Worm (Caenorhabditis elegans) whole organism, young adult: ENCODE measurements around the gene calf-1.

Experiments used
- B0019.2 ChIP-seq: fragments of 200-800 bp; sonication (Bioruptor generic); conservative IDR thresholded peaks from 2 replicates; pipeline ENCODE4 v1.3.6; 2022; ENCODE audit warnings: missing genetic modification reagents, missing genetic modification characterization, missing compliant biosample characterization
- B0336.3 ChIP-seq: fragments of 200-800 bp; sonication (Bioruptor generic); IDR thresholded peaks from 2 replicates; pipeline ENCODE4 v1.3.6; 2022; ENCODE audit warnings: missing genetic modification characterization, missing compliant biosample characterization
- F10E7.11 ChIP-seq: sonication (generic microtip); optimal IDR thresholded peaks from 2 replicates; lab custom pipeline; 2017; ENCODE audit warnings: mild to moderate bottlenecking, missing genetic modification characterization, moderate library complexity, missing compliant biosample characterization
- F23B12.7 ChIP-seq: sonication (generic microtip); optimal IDR thresholded peaks from 2 replicates; lab custom pipeline; 2017; ENCODE audit warnings: missing genetic modification characterization, mild to moderate bottlenecking, missing compliant biosample characterization, antibody characterized with exemption, moderate library complexity; ENCODE audit not compliant: insufficient read depth
- F57C9.4 ChIP-seq: sonication (generic microtip); optimal IDR thresholded peaks from 2 replicates; lab custom pipeline; 2017; ENCODE audit warnings: mild to moderate bottlenecking, missing genetic modification characterization, missing compliant biosample characterization
- Y79H2A.3 ChIP-seq: fragments of 200-800 bp; sonication (Bioruptor generic); conservative IDR thresholded peaks from 2 replicates; pipeline ENCODE4 v1.3.6; 2022; ENCODE audit warnings: missing genetic modification reagents, missing genetic modification characterization, missing compliant biosample characterization
- Y95B8A.8 ChIP-seq: fragments of 200-800 bp; sonication (Bioruptor generic); IDR thresholded peaks from 2 replicates; pipeline ENCODE4 v1.3.6; 2022; ENCODE audit warnings: missing genetic modification reagents, missing genetic modification characterization, missing compliant biosample characterization
- ZK185.1 ChIP-seq: sonication (generic microtip); optimal IDR thresholded peaks from 2 replicates; lab custom pipeline; 2016; ENCODE audit warnings: mild to moderate bottlenecking, missing genetic modification characterization, missing compliant biosample characterization; ENCODE audit not compliant: poor library complexity, severe bottlenecking
- akir-1 ChIP-seq: fragments of 200-800 bp; sonication (Bioruptor generic); optimal IDR thresholded peaks from 2 replicates; lab custom pipeline; 2018; ENCODE audit warnings: mild to moderate bottlenecking, missing genetic modification characterization, moderate library complexity, missing compliant biosample characterization
- atf-7 ChIP-seq: sonication (generic microtip); optimal IDR thresholded peaks from 2 replicates; lab custom pipeline; 2017; ENCODE audit warnings: mild to moderate bottlenecking, missing genetic modification characterization, missing compliant biosample characterization
- attf-6 ChIP-seq: fragments of 200-800 bp; sonication (Bioruptor generic); IDR thresholded peaks from 2 replicates; pipeline ENCODE4 v1.3.6; 2022; ENCODE audit warnings: missing genetic modification reagents, missing genetic modification characterization, missing compliant biosample characterization
- bed-1 ChIP-seq: fragments of 200-800 bp; sonication (Bioruptor generic); IDR thresholded peaks from 2 replicates; pipeline ENCODE4 v1.3.6; 2022; ENCODE audit warnings: missing genetic modification reagents, missing genetic modification characterization, missing compliant biosample characterization
- cebp-1 ChIP-seq, 2 experiments: fragments of 200-800 bp in 1 of 2; sonication (Bioruptor generic) in 1 of 2; sonication (generic microtip) in 1 of 2; IDR thresholded peaks in 1 of 2; optimal IDR thresholded peaks in 1 of 2; 2 replicates each; pipeline versions ENCODE4 v1.3.6 to Lab custom; 2017 to 2022; ENCODE audit warnings: missing compliant biosample characterization in 2 of 2, missing genetic modification characterization in 2 of 2, mild to moderate bottlenecking in 1 of 2, missing genetic modification reagents in 1 of 2, moderate library complexity in 1 of 2
- ceh-91 ChIP-seq: fragments of 200-800 bp; sonication (Bioruptor generic); IDR thresholded peaks from 2 replicates; pipeline ENCODE4 v1.3.6; 2022; ENCODE audit warnings: missing genetic modification reagents, missing genetic modification characterization, missing compliant biosample characterization
- chd-7 ChIP-seq: sonication (generic microtip); optimal IDR thresholded peaks from 2 replicates; lab custom pipeline; 2016; ENCODE audit warnings: mild to moderate bottlenecking, missing genetic modification characterization, moderate library complexity, missing compliant biosample characterization
- dox-1 ChIP-seq: fragments of 200-800 bp; sonication (Bioruptor generic); IDR thresholded peaks from 2 replicates; pipeline ENCODE4 v1.3.6; 2022; ENCODE audit warnings: missing genetic modification reagents, missing genetic modification characterization, missing compliant biosample characterization
- ekl-4 ChIP-seq: fragments of 200-800 bp; sonication (Bioruptor generic); IDR thresholded peaks from 2 replicates; pipeline ENCODE4 v1.3.6; 2022; ENCODE audit warnings: missing genetic modification reagents, missing genetic modification characterization, missing compliant biosample characterization
- ets-4 ChIP-seq: fragments of 200-800 bp; sonication (Bioruptor generic); optimal IDR thresholded peaks from 2 replicates; lab custom pipeline; 2018; ENCODE audit warnings: mild to moderate bottlenecking, missing genetic modification characterization, missing compliant biosample characterization
- hlh-12 ChIP-seq: sonication (generic microtip); optimal IDR thresholded peaks from 2 replicates; lab custom pipeline; 2016; ENCODE audit warnings: missing genetic modification characterization, missing compliant biosample characterization
- hmg-20 ChIP-seq: fragments of 200-800 bp; sonication (Bioruptor generic); IDR thresholded peaks from 2 replicates; pipeline ENCODE4 v1.3.6; 2022; ENCODE audit warnings: missing genetic modification reagents, missing genetic modification characterization, missing compliant biosample characterization
- hsf-1 ChIP-seq: fragments of 200-800 bp; sonication (Bioruptor generic); IDR thresholded peaks from 2 replicates; pipeline ENCODE4 v1.3.6; 2022; ENCODE audit warnings: missing genetic modification reagents, missing genetic modification characterization, missing compliant biosample characterization
- let-526 ChIP-seq: fragments of 200-800 bp; sonication (Bioruptor generic); IDR thresholded peaks from 2 replicates; pipeline ENCODE4 v1.3.6; 2022; ENCODE audit warnings: missing genetic modification reagents, missing genetic modification characterization, missing compliant biosample characterization
- lin-35 ChIP-seq, 3 experiments: fragments of 150-350 bp in 2 of 3; sonication (generic microtip) in 1 of 3; optimal IDR thresholded peaks; 2 replicates each; lab custom pipeline; 2014 to 2018; ENCODE audit warnings: missing biosample characterization in 3 of 3, missing genetic modification characterization in 3 of 3, missing genetic modification reagents in 3 of 3
- lin-40 ChIP-seq: sonication (generic microtip); optimal IDR thresholded peaks from 2 replicates; lab custom pipeline; 2016; ENCODE audit warnings: missing genetic modification characterization, mild to moderate bottlenecking, missing compliant biosample characterization, missing genotype, missing genetic modification reagents
- lin-54 ChIP-seq: fragments of 200-800 bp; sonication (Bioruptor generic); optimal IDR thresholded peaks from 2 replicates; lab custom pipeline; 2018; ENCODE audit warnings: mild to moderate bottlenecking, missing genetic modification characterization, missing compliant biosample characterization
- lir-1 ChIP-seq: fragments of 200-800 bp; sonication (Bioruptor generic); conservative IDR thresholded peaks from 2 replicates; pipeline ENCODE4 v1.3.6; 2022; ENCODE audit warnings: missing genetic modification reagents, missing genetic modification characterization, missing compliant biosample characterization
- madf-10 ChIP-seq: sonication (generic microtip); optimal IDR thresholded peaks from 2 replicates; lab custom pipeline; 2016; ENCODE audit warnings: mild to moderate bottlenecking, missing genetic modification characterization, missing compliant biosample characterization
- mel-28 ChIP-seq: sonication (generic microtip); optimal IDR thresholded peaks from 2 replicates; lab custom pipeline; 2016; ENCODE audit warnings: borderline replicate concordance, mild to moderate bottlenecking, missing genetic modification characterization, missing compliant biosample characterization
- mes-4 ChIP-seq: sonication (generic microtip); optimal IDR thresholded peaks from 2 replicates; lab custom pipeline; 2016; ENCODE audit warnings: missing genotype, missing genetic modification characterization, missing compliant biosample characterization
- nfya-1 ChIP-seq: sonication (generic microtip); optimal IDR thresholded peaks from 2 replicates; lab custom pipeline; 2017; ENCODE audit warnings: antibody characterized with exemption, missing compliant biosample characterization, missing genetic modification characterization, borderline replicate concordance; ENCODE audit not compliant: insufficient read depth
- nhr-179 ChIP-seq: sonication (generic microtip); optimal IDR thresholded peaks from 2 replicates; lab custom pipeline; 2016; ENCODE audit warnings: mild to moderate bottlenecking, missing genetic modification characterization, missing compliant biosample characterization
- nhr-80 ChIP-seq: sonication (generic microtip); optimal IDR thresholded peaks from 2 replicates; lab custom pipeline; 2016; ENCODE audit warnings: missing genetic modification characterization, missing compliant biosample characterization
- nhr-90 ChIP-seq: sonication (generic microtip); optimal IDR thresholded peaks from 2 replicates; lab custom pipeline; 2016; ENCODE audit warnings: missing genotype, mild to moderate bottlenecking, missing genetic modification characterization, missing compliant biosample characterization
- repo-1 ChIP-seq: sonication (generic microtip); optimal IDR thresholded peaks from 2 replicates; lab custom pipeline; 2017; ENCODE audit warnings: mild to moderate bottlenecking, missing genetic modification characterization, missing compliant biosample characterization
- snpc-1.3 ChIP-seq: sonication (generic microtip); optimal IDR thresholded peaks from 2 replicates; lab custom pipeline; 2017; ENCODE audit warnings: missing genetic modification characterization, mild to moderate bottlenecking, missing compliant biosample characterization, antibody characterized with exemption, moderate library complexity, missing genotype, missing genetic modification reagents; ENCODE audit not compliant: insufficient read depth
- snpc-4 ChIP-seq, 5 experiments: fragments of 150-350 bp in 1 of 5; sonication (generic microtip) in 4 of 5; optimal IDR thresholded peaks; 2 replicates each; lab custom pipeline; 2014 to 2018; ENCODE audit warnings: missing genetic modification characterization in 5 of 5, missing biosample characterization in 3 of 5, antibody characterized with exemption in 2 of 5, mild to moderate bottlenecking in 2 of 5, missing compliant biosample characterization in 2 of 5, missing genotype in 2 of 5, moderate library complexity in 2 of 5, missing genetic modification reagents in 1 of 5
- somi-1 ChIP-seq: fragments of 200-800 bp; sonication (Bioruptor generic); optimal IDR thresholded peaks from 2 replicates; lab custom pipeline; 2018; ENCODE audit warnings: mild to moderate bottlenecking, missing genetic modification characterization, missing compliant biosample characterization
- sptf-2 ChIP-seq: fragments of 200-800 bp; sonication (Bioruptor generic); optimal IDR thresholded peaks from 2 replicates; lab custom pipeline; 2018; ENCODE audit warnings: mild to moderate bottlenecking, missing genetic modification characterization, missing compliant biosample characterization
- tbp1 ChIP-seq: fragments of 200-800 bp; sonication (Bioruptor generic); optimal IDR thresholded peaks from 2 replicates; lab custom pipeline; 2018; ENCODE audit warnings: mild to moderate bottlenecking, missing genetic modification characterization, missing compliant biosample characterization
- tlf-1 ChIP-seq: fragments of 200-800 bp; sonication (Bioruptor generic); optimal IDR thresholded peaks from 2 replicates; lab custom pipeline; 2018; ENCODE audit warnings: mild to moderate bottlenecking, missing genetic modification characterization, missing compliant biosample characterization
- xnd-1 ChIP-seq: sonication (generic microtip); optimal IDR thresholded peaks from 2 replicates; lab custom pipeline; 2016; ENCODE audit warnings: missing genotype, missing genetic modification reagents, missing genetic modification characterization, missing compliant biosample characterization
- ztf-22 ChIP-seq: fragments of 200-800 bp; sonication (Bioruptor generic); optimal IDR thresholded peaks from 2 replicates; lab custom pipeline; 2018; ENCODE audit warnings: mild to moderate bottlenecking, missing genetic modification characterization, moderate library complexity, missing compliant biosample characterization
- ztf-25 ChIP-seq: fragments of 200-800 bp; sonication (Bioruptor generic); IDR thresholded peaks from 2 replicates; pipeline ENCODE4 v1.3.6; 2022; ENCODE audit warnings: missing genetic modification reagents, missing genetic modification characterization, missing compliant biosample characterization

The calf-1 gene

ce11 chrV:20498980-20499379 is 20.1 kb upstream of the calf-1 start, which contains the start of gene dct-16 (continued):
- TF ChIP-seq ekl-4 (GFP tag; lab: Robert Waterston, UW) (0 out of 2 replicates have a peak, but pooled peaks have one; percentile 36), snpc-4 (GFP tag; optimal IDR thresholded peaks at IDR 0.05; lab: Kevin White, UChicago) (no peak), snpc-4 (tag; optimal IDR thresholded peaks at IDR 0.05; lab: Kevin White, UChicago) (no peak), F23B12.7 (no peak), ztf-25 (GFP tag; lab: Robert Waterston, UW) (no peak), mel-28 (tag; lab: Kevin White, UChicago) (no peak), lin-35 (GFP tag; optimal IDR thresholded peaks at IDR 0.05; lab: Kevin White, UChicago) (no peak), atf-7 (tag; lab: Kevin White, UChicago) (peak; percentile 37), chd-7 (tag; lab: Kevin White, UChicago) (no peak), nhr-179 (tag; lab: Kevin White, UChicago) (no peak), Y95B8A.8 (no peak), nfya-1 (tag; lab: Kevin White, UChicago) (no peak), lin-40 (tag; lab: Kevin White, UChicago) (no peak), lir-1 (GFP tag; lab: Robert Waterston, UW) (no peak), ztf-22 (GFP tag; lab: Kevin White, UChicago) (peak; percentile 26)

ce11 chrV:20497537-20497936 is 18.6 kb upstream of the calf-1 start:
- TF ChIP-seq F57C9.4 (tag; lab: Kevin White, UChicago) (peak; percentile 11), B0336.3 (GFP tag; lab: Robert Waterston, UW) (peak; percentile 89), snpc-1.3 (tag; lab: Kevin White, UChicago) (no peak), hlh-12 (tag; lab: Kevin White, UChicago) (no peak), attf-6 (GFP tag; lab: Robert Waterston, UW) (peak; percentile 26; the same call in 1 of the 2 replicates), madf-10 (tag; lab: Kevin White, UChicago) (peak; percentile 49), lin-54 (GFP tag; lab: Kevin White, UChicago) (peak; percentile 57), bed-1 (0 out of 2 replicates have a peak, but pooled peaks have one; percentile 60), ekl-4 (GFP tag; lab: Robert Waterston, UW) (peak; percentile 43; the same call in 1 of the 2 replicates), cebp-1 (GFP tag; IDR thresholded peaks at IDR 0.05; lab: Robert Waterston, UW) (no peak), cebp-1 (tag; optimal IDR thresholded peaks at IDR 0.05; lab: Kevin White, UChicago) (peak; percentile 61), ets-4 (GFP tag; lab: Kevin White, UChicago) (no peak), F10E7.11 (peak; percentile 41), ceh-91 (GFP tag; lab: Robert Waterston, UW) (peak; percentile 42; the same call in 1 of the 2 replicates), Y79H2A.3 (GFP tag; lab: Robert Waterston, UW) (no peak), ZK185.1 (tag; lab: Kevin White, UChicago) (peak; percentile 60), Y95B8A.8 (0 out of 2 replicates have a peak, but pooled peaks have one; percentile 56), tbp1 (GFP tag; lab: Kevin White, UChicago) (peak; percentile 45), atf-7 (tag; lab: Kevin White, UChicago) (peak; percentile 80), lin-40 (tag; lab: Kevin White, UChicago) (peak; percentile 35), snpc-4 (GFP tag; optimal IDR thresholded peaks at IDR 0.05; lab: Kevin White, UChicago) (no peak), snpc-4 (tag; optimal IDR thresholded peaks at IDR 0.05; lab: Kevin White, UChicago) (peak in 1 of 4 experiments; percentile 23), B0019.2 (no peak), mes-4 (no peak), nhr-80 (peak; percentile 61), somi-1 (no peak), repo-1 (tag; lab: Kevin White, UChicago) (peak; percentile 92), sptf-2 (GFP tag; lab: Kevin White, UChicago) (no peak), hsf-1 (peak; percentile 51; the same call in 1 of the 2 replicates), chd-7 (tag; lab: Kevin White, UChicago) (peak; percentile 71), tlf-1 (GFP tag; lab: Kevin White, UChicago) (peak; percentile 67), dox-1 (peak; percentile 54; the same call in 1 of the 2 replicates), nhr-90 (peak; percentile 74), akir-1 (GFP tag; lab: Kevin White, UChicago) (no peak), hmg-20 (GFP tag; lab: Robert Waterston, UW) (0 out of 2 replicates have a peak, but pooled peaks have one; percentile 9), let-526 (0 out of 2 replicates have a peak, but pooled peaks have one; percentile 31), xnd-1 (tag; lab: Kevin White, UChicago) (peak; percentile 47)
